Fruit fly (Drosophila melanogaster): ENCODE measurements around the gene CalpC.

The CalpC gene

dm6 chrX:16332615-16333288 lies 7.2 kb downstream of the CalpC start (continued):
- TF ChIP-seq CG9705 (GFP tag; optimal IDR thresholded peaks at IDR 0.05) (peak; percentile 96), Rel (GFP tag; optimal IDR thresholded peaks at IDR 0.05) (peak; percentile 75), Rel (tag; optimal IDR thresholded peaks at IDR 0.05) (peak; percentile 79)

dm6 chrX:16333434-16334141 lies 8.0 kb downstream of the CalpC start, which contains the start of the genes CG9921 and Dsp1:
CG9921 (minus strand) TSS chrX:16333600.
Dsp1 (plus strand) TSS chrX:16333612.
- TF ChIP-seq h (GFP tag; optimal IDR thresholded peaks at IDR 0.05) (no peak), dl (GFP tag; optimal IDR thresholded peaks at IDR 0.05; ENCODE audit: insufficient read depth in 1 of 2, partially characterized antibody in 2 of 2) (peak; percentile 76 to 83), Rel (GFP tag; optimal IDR thresholded peaks at IDR 0.05) (peak; percentile 57), Rel (tag; optimal IDR thresholded peaks at IDR 0.05) (peak; percentile 43), sv (GFP tag; optimal IDR thresholded peaks at IDR 0.05) (no peak), Hr83 (GFP tag; optimal IDR thresholded peaks at IDR 0.05; ENCODE audit: poor library complexity, severe bottlenecking) (peak; percentile 61), fru (GFP tag; optimal IDR thresholded peaks at IDR 0.05) (peak; percentile 2), Sp1 (GFP tag; optimal IDR thresholded peaks at IDR 0.05) (no peak), sage (GFP tag; optimal IDR thresholded peaks at IDR 0.05) (peak; percentile 22), tai (GFP tag; optimal IDR thresholded peaks at IDR 0.05) (no peak), Dif (GFP tag; optimal IDR thresholded peaks at IDR 0.05; ENCODE audit: partially characterized antibody) (peak; percentile 90), N (GFP tag; optimal IDR thresholded peaks at IDR 0.05) (peak; percentile 62), Hnf4 (GFP tag; optimal IDR thresholded peaks at IDR 0.05) (peak; percentile 13), Vsx2 (GFP tag; optimal IDR thresholded peaks at IDR 0.05; ENCODE audit: partially characterized antibody) (peak; percentile 63), ey (GFP tag; optimal IDR thresholded peaks at IDR 0.05) (no peak), Jra (GFP tag; optimal IDR thresholded peaks at IDR 0.05) (peak; percentile 0)

dm6 chrX:16334251-16334860 lies 8.8 kb downstream of the CalpC start:
- TF ChIP-seq brk (GFP tag; optimal IDR thresholded peaks at IDR 0.05): no peak
- TF ChIP-seq Hr83 (GFP tag; optimal IDR thresholded peaks at IDR 0.05; ENCODE audit: poor library complexity, severe bottlenecking): no peak
- TF ChIP-seq N (GFP tag; optimal IDR thresholded peaks at IDR 0.05): peak; percentile 37
- TF ChIP-seq CrebA (GFP tag; optimal IDR thresholded peaks at IDR 0.05; ENCODE audit: borderline replicate concordance): peak; percentile 27

dm6 chrX:16335107-16335642 lies 9.6 kb downstream of the CalpC start:
- TF ChIP-seq CG9705 (GFP tag; optimal IDR thresholded peaks at IDR 0.05): peak; percentile 12
- peak; percentile 72 for TF ChIP-seq ey (GFP tag; optimal IDR thresholded peaks at IDR 0.05)
- peak; percentile 78 for TF ChIP-seq fru (GFP tag; optimal IDR thresholded peaks at IDR 0.05)
- TF ChIP-seq rgr (GFP tag; optimal IDR thresholded peaks at IDR 0.05): peak; percentile 82
- TF ChIP-seq HLH106 (tag; optimal IDR thresholded peaks at IDR 0.05): peak; percentile 62
- peak; percentile 72 for TF ChIP-seq Hnf4 (GFP tag; optimal IDR thresholded peaks at IDR 0.05)
- TF ChIP-seq woc (GFP tag; optimal IDR thresholded peaks at IDR 0.05): peak; percentile 30
- peak; percentile 31 for TF ChIP-seq sv (GFP tag; optimal IDR thresholded peaks at IDR 0.05)
- no peak for TF ChIP-seq Mio (GFP tag; optimal IDR thresholded peaks at IDR 0.05)
- TF ChIP-seq Dfd (GFP tag; optimal IDR thresholded peaks at IDR 0.05): no peak
- TF ChIP-seq dl (GFP tag; optimal IDR thresholded peaks at IDR 0.05; ENCODE audit: insufficient read depth in 1 of 2, partially characterized antibody in 2 of 2): no peak
- TF ChIP-seq dmrt93B (GFP tag; optimal IDR thresholded peaks at IDR 0.05): peak; percentile 33
- peak; percentile 78 for TF ChIP-seq h (GFP tag; optimal IDR thresholded peaks at IDR 0.05)
- no peak for TF ChIP-seq sage (GFP tag; optimal IDR thresholded peaks at IDR 0.05)
- no peak for TF ChIP-seq CrebA (GFP tag; optimal IDR thresholded peaks at IDR 0.05; ENCODE audit: borderline replicate concordance)
- no peak for TF ChIP-seq Dif (GFP tag; optimal IDR thresholded peaks at IDR 0.05; ENCODE audit: partially characterized antibody)
- TF ChIP-seq Rel (GFP tag; optimal IDR thresholded peaks at IDR 0.05): no peak
- TF ChIP-seq Rel (tag; optimal IDR thresholded peaks at IDR 0.05): no peak
- no peak for TF ChIP-seq CG32264 (GFP tag; optimal IDR thresholded peaks at IDR 0.05)
- TF ChIP-seq OdsH (GFP tag; optimal IDR thresholded peaks at IDR 0.05): peak; percentile 68
- TF ChIP-seq pan (optimal IDR thresholded peaks at IDR 0.05): no peak
- TF ChIP-seq Vsx2 (GFP tag; optimal IDR thresholded peaks at IDR 0.05; ENCODE audit: partially characterized antibody): no peak
- TF ChIP-seq lola (GFP tag; optimal IDR thresholded peaks at IDR 0.05): no peak
- TF ChIP-seq usp (GFP tag; optimal IDR thresholded peaks at IDR 0.05): no peak
- TF ChIP-seq psq (GFP tag; optimal IDR thresholded peaks at IDR 0.05): peak; percentile 61
- no peak for TF ChIP-seq Hr78 (GFP tag; optimal IDR thresholded peaks at IDR 0.05)
- TF ChIP-seq Hr83 (GFP tag; optimal IDR thresholded peaks at IDR 0.05; ENCODE audit: poor library complexity, severe bottlenecking): peak; percentile 69
- peak; percentile 2 for TF ChIP-seq tai (GFP tag; optimal IDR thresholded peaks at IDR 0.05)
- no peak for TF ChIP-seq dsf (GFP tag; optimal IDR thresholded peaks at IDR 0.05; ENCODE audit: borderline replicate concordance)
- TF ChIP-seq Abd-B (GFP tag; optimal IDR thresholded peaks at IDR 0.05): no peak
- peak; percentile 25 for TF ChIP-seq Jra (GFP tag; optimal IDR thresholded peaks at IDR 0.05)
- peak; percentile 64 for TF ChIP-seq Sp1 (GFP tag; optimal IDR thresholded peaks at IDR 0.05)
- TF ChIP-seq foxo (GFP tag; optimal IDR thresholded peaks at IDR 0.05): peak in 1 of 2 experiments; percentile 85
- peak; percentile 72 for TF ChIP-seq br (GFP tag; optimal IDR thresholded peaks at IDR 0.05)
- no peak for TF ChIP-seq jim (GFP tag; optimal IDR thresholded peaks at IDR 0.05)
